Fruit fly (Drosophila melanogaster) whole organism, prepupa: ENCODE results near the gene Itgbn.

Experiments
- Blimp-1 ChIP-seq: fragments of 200-800 bp; sonication (Bioruptor generic); optimal IDR thresholded peaks from 3 replicates; lab custom pipeline; 2017; ENCODE audit warnings: missing biosample characterization, missing genetic modification characterization, mild to moderate bottlenecking, moderate library complexity, missing genetic modification reagents
- CG10669 ChIP-seq: fragments of 200-800 bp; sonication (Bioruptor generic); optimal IDR thresholded peaks from 3 replicates; lab custom pipeline; 2018; ENCODE audit warnings: missing biosample characterization, mild to moderate bottlenecking, missing genetic modification characterization, moderate library complexity
- CG11762 ChIP-seq: fragments of 200-800 bp; sonication (Bioruptor generic); optimal IDR thresholded peaks from 3 replicates; lab custom pipeline; 2016; ENCODE audit warnings: missing biosample characterization, missing genetic modification characterization; ENCODE audit not compliant: insufficient read depth
- CG11902 ChIP-seq: fragments of 200-800 bp; sonication (Bioruptor generic); optimal IDR thresholded peaks from 3 replicates; lab custom pipeline; 2016; ENCODE audit warnings: missing biosample characterization, missing genetic modification characterization
- CG15336 ChIP-seq: fragments of 200-800 bp; sonication (Bioruptor generic); IDR thresholded peaks from 2 replicates; pipeline ENCODE4 v1.3.6; 2022; ENCODE audit warnings: missing biosample characterization, missing genetic modification characterization
- CG1621 ChIP-seq: fragments of 200-800 bp; sonication (Bioruptor generic); optimal IDR thresholded peaks from 3 replicates; lab custom pipeline; 2018; ENCODE audit warnings: missing biosample characterization, mild to moderate bottlenecking, missing genetic modification characterization
- CG16779 ChIP-seq: fragments of 200-800 bp; sonication (Bioruptor generic); optimal IDR thresholded peaks from 3 replicates; lab custom pipeline; 2017; ENCODE audit warnings: missing biosample characterization, mild to moderate bottlenecking, missing genetic modification characterization
- CG3032 ChIP-seq: fragments of 200-800 bp; optimal IDR thresholded peaks from 2 replicates; lab custom pipeline; 2019; ENCODE audit warnings: missing biosample characterization, mild to moderate bottlenecking, missing genetic modification characterization, moderate library complexity
- CG32006 ChIP-seq: fragments of 200-800 bp; sonication (Bioruptor generic); optimal IDR thresholded peaks from 3 replicates; lab custom pipeline; 2017; ENCODE audit warnings: missing biosample characterization, mild to moderate bottlenecking, missing genetic modification characterization
- CG34406 ChIP-seq: fragments of 200-800 bp; sonication (Bioruptor generic); optimal IDR thresholded peaks from 3 replicates; lab custom pipeline; 2016; ENCODE audit warnings: missing biosample characterization, missing genetic modification characterization
- CG3919 ChIP-seq: fragments of 200-800 bp; sonication (Bioruptor generic); optimal IDR thresholded peaks from 3 replicates; lab custom pipeline; 2016; ENCODE audit warnings: missing biosample characterization, missing genetic modification characterization
- CG4318 ChIP-seq: fragments of 200-800 bp; sonication (Bioruptor generic); optimal IDR thresholded peaks from 3 replicates; lab custom pipeline; 2017; ENCODE audit warnings: missing biosample characterization, mild to moderate bottlenecking, missing genetic modification characterization
- CG6163 ChIP-seq: fragments of 200-800 bp; sonication (Bioruptor generic); IDR thresholded peaks from 3 replicates; pipeline ENCODE4 v1.3.6; 2022; ENCODE audit warnings: missing biosample characterization, missing genetic modification characterization
- CG6808 ChIP-seq: fragments of 200-800 bp; sonication (Bioruptor generic); optimal IDR thresholded peaks from 3 replicates; lab custom pipeline; 2017; ENCODE audit warnings: missing biosample characterization, missing genetic modification characterization, mild to moderate bottlenecking, moderate library complexity, missing genetic modification reagents
- CG6854 ChIP-seq: fragments of 200-800 bp; sonication (Bioruptor generic); optimal IDR thresholded peaks from 2 replicates; lab custom pipeline; 2017; ENCODE audit warnings: missing biosample characterization, mild to moderate bottlenecking, missing genetic modification characterization
- CG7368 ChIP-seq: fragments of 200-800 bp; sonication (Bioruptor generic); optimal IDR thresholded peaks from 3 replicates; lab custom pipeline; 2016; ENCODE audit warnings: missing biosample characterization, missing genetic modification characterization
- CG8319 ChIP-seq: fragments of 200-800 bp; sonication (Bioruptor generic); optimal IDR thresholded peaks from 3 replicates; lab custom pipeline; 2016; ENCODE audit warnings: missing biosample characterization, missing genetic modification characterization
- CG8632 ChIP-seq: fragments of 200-800 bp; sonication (Bioruptor generic); optimal IDR thresholded peaks from 3 replicates; lab custom pipeline; 2016; ENCODE audit warnings: missing biosample characterization, missing genetic modification characterization
- CG9139 ChIP-seq: fragments of 200-800 bp; sonication (Bioruptor generic); optimal IDR thresholded peaks from 3 replicates; lab custom pipeline; 2017; ENCODE audit warnings: missing biosample characterization, mild to moderate bottlenecking, missing genetic modification characterization
- Eip75B ChIP-seq: fragments of 200-800 bp; sonication (Bioruptor generic); optimal IDR thresholded peaks from 3 replicates; lab custom pipeline; 2016; ENCODE audit warnings: missing biosample characterization, missing genetic modification characterization
- Eip78C ChIP-seq: fragments of 200-800 bp; sonication (Bioruptor generic); peaks from one replicate; lab custom pipeline; 2016; ENCODE audit warnings: missing biosample characterization, missing genetic modification characterization
- Eip93F ChIP-seq: fragments of 200-800 bp; sonication (Bioruptor generic); optimal IDR thresholded peaks from 2 replicates; lab custom pipeline; 2016; ENCODE audit warnings: missing biosample characterization, mild to moderate bottlenecking, missing genetic modification characterization
- Ets21C ChIP-seq: fragments of 200-800 bp; sonication (Bioruptor generic); optimal IDR thresholded peaks from 3 replicates; lab custom pipeline; 2016; ENCODE audit warnings: missing biosample characterization, missing genetic modification characterization
- Ets96B ChIP-seq: fragments of 200-800 bp; optimal IDR thresholded peaks from 2 replicates; lab custom pipeline; 2019; ENCODE audit warnings: missing biosample characterization, mild to moderate bottlenecking, missing genetic modification characterization, moderate library complexity
- Gug ChIP-seq: fragments of 200-800 bp; sonication (Bioruptor generic); IDR thresholded peaks from 2 replicates; pipeline ENCODE4 v1.3.6; 2022; ENCODE audit warnings: missing biosample characterization, missing genetic modification characterization
- Hr38 ChIP-seq: sonication (Bioruptor generic); optimal IDR thresholded peaks from 2 replicates; lab custom pipeline; 2016; ENCODE audit warnings: missing biosample characterization, missing genetic modification characterization
- Hr39 ChIP-seq: fragments of 200-800 bp; sonication (Bioruptor generic); optimal IDR thresholded peaks from 2 replicates; lab custom pipeline; 2016; ENCODE audit warnings: missing biosample characterization, missing genetic modification characterization
- Hr4 ChIP-seq: fragments of 200-800 bp; sonication (Bioruptor generic); optimal IDR thresholded peaks from 3 replicates; lab custom pipeline; 2016; ENCODE audit warnings: missing biosample characterization, missing genetic modification characterization
- Met ChIP-seq: fragments of 200-800 bp; sonication (Bioruptor generic); optimal IDR thresholded peaks from 3 replicates; lab custom pipeline; 2016; ENCODE audit warnings: missing biosample characterization, missing genetic modification characterization
- OdsH ChIP-seq: fragments of 200-800 bp; sonication (Bioruptor generic); optimal IDR thresholded peaks from 3 replicates; lab custom pipeline; 2016; ENCODE audit warnings: missing biosample characterization, missing genetic modification characterization
- Smox ChIP-seq: fragments of 200-800 bp; sonication (Bioruptor generic); optimal IDR thresholded peaks from 3 replicates; lab custom pipeline; 2016; ENCODE audit warnings: missing biosample characterization, missing genetic modification characterization
- Sox102F ChIP-seq: fragments of 200-800 bp; sonication (Bioruptor generic); optimal IDR thresholded peaks from 2 replicates; lab custom pipeline; 2016; ENCODE audit warnings: missing biosample characterization, mild to moderate bottlenecking, missing genetic modification characterization
- Sox15 ChIP-seq: fragments of 200-800 bp; sonication (Bioruptor generic); optimal IDR thresholded peaks from 3 replicates; lab custom pipeline; 2016; ENCODE audit warnings: missing biosample characterization, missing genetic modification characterization
- achi ChIP-seq: fragments of 200-800 bp; sonication (Bioruptor generic); optimal IDR thresholded peaks from 3 replicates; lab custom pipeline; 2016; ENCODE audit warnings: missing biosample characterization, missing genetic modification characterization
- cyc ChIP-seq: fragments of 200-800 bp; sonication (Bioruptor generic); optimal IDR thresholded peaks from 3 replicates; lab custom pipeline; 2016; ENCODE audit warnings: missing biosample characterization, missing genetic modification characterization
- dac ChIP-seq: fragments of 200-800 bp; sonication (Bioruptor generic); optimal IDR thresholded peaks from 2 replicates; lab custom pipeline; 2017; ENCODE audit warnings: missing biosample characterization, mild to moderate bottlenecking, missing genetic modification characterization
- dsx ChIP-seq: fragments of 200-800 bp; optimal IDR thresholded peaks from 3 replicates; lab custom pipeline; 2019; ENCODE audit warnings: missing biosample characterization, mild to moderate bottlenecking, missing genetic modification characterization, moderate library complexity; ENCODE audit not compliant: poor library complexity, severe bottlenecking
- eg ChIP-seq: fragments of 200-800 bp; sonication (Bioruptor generic); IDR thresholded peaks from 3 replicates; pipeline ENCODE4 v1.3.6; 2022; ENCODE audit warnings: missing biosample characterization, missing genetic modification characterization
- esn ChIP-seq: fragments of 200-800 bp; sonication (Bioruptor generic); optimal IDR thresholded peaks from 2 replicates; lab custom pipeline; 2016; ENCODE audit warnings: missing biosample characterization, mild to moderate bottlenecking, missing genetic modification characterization, moderate library complexity
- fd59A ChIP-seq: fragments of 200-800 bp; sonication (Bioruptor generic); optimal IDR thresholded peaks from 2 replicates; lab custom pipeline; 2017; ENCODE audit warnings: missing biosample characterization, mild to moderate bottlenecking, missing genetic modification characterization, missing genetic modification reagents
- fd85E ChIP-seq: fragments of 200-800 bp; sonication (Bioruptor generic); optimal IDR thresholded peaks from 3 replicates; lab custom pipeline; 2016; ENCODE audit warnings: missing biosample characterization, missing genetic modification characterization
- fkh ChIP-seq: fragments of 200-800 bp; sonication (Bioruptor generic); optimal IDR thresholded peaks from 3 replicates; lab custom pipeline; 2017; ENCODE audit warnings: missing biosample characterization, mild to moderate bottlenecking, missing genetic modification characterization, moderate library complexity
- lz ChIP-seq: fragments of 200-800 bp; sonication (Bioruptor generic); optimal IDR thresholded peaks from 3 replicates; lab custom pipeline; 2016; ENCODE audit warnings: missing biosample characterization, missing genetic modification characterization
- spab ChIP-seq: fragments of 200-800 bp; sonication (Bioruptor generic); optimal IDR thresholded peaks from 2 replicates; lab custom pipeline; 2017; ENCODE audit warnings: missing biosample characterization, mild to moderate bottlenecking, missing genetic modification characterization, missing genetic modification reagents
- ss ChIP-seq, 2 experiments: fragments of 200-800 bp; sonication (Bioruptor generic); optimal IDR thresholded peaks; 2 replicates in 1 of 2; 3 replicates in 1 of 2; lab custom pipeline; 2017 to 2018; ENCODE audit warnings: mild to moderate bottlenecking in 2 of 2, missing biosample characterization in 2 of 2, missing genetic modification characterization in 2 of 2, moderate library complexity in 1 of 2
- svp ChIP-seq: fragments of 200-800 bp; sonication (Bioruptor generic); peaks from one replicate; lab custom pipeline; 2016; ENCODE audit warnings: missing biosample characterization, missing genetic modification characterization
- topi ChIP-seq: fragments of 200-800 bp; sonication (Bioruptor generic); optimal IDR thresholded peaks from 3 replicates; lab custom pipeline; 2016; ENCODE audit warnings: missing biosample characterization, missing genetic modification characterization
- vri ChIP-seq: fragments of 200-800 bp; sonication (Bioruptor generic); optimal IDR thresholded peaks from 3 replicates; lab custom pipeline; 2016; ENCODE audit warnings: missing biosample characterization, mild to moderate bottlenecking, missing genetic modification characterization

Gene Itgbn

dm6 chr2L:21052783-21053463 is at the start of gene Itgbn:
Gene Itgbn (plus strand): TSS chr2L:21053033.
- peak; percentile 63 for TF ChIP-seq vri
- TF ChIP-seq fkh (GFP tag; lab: Kevin White, UChicago), result peak; percentile 24
- TF ChIP-seq Ets21C (GFP tag; lab: Kevin White, UChicago), result no peak
- no peak for TF ChIP-seq CG6163 (GFP tag; lab: Robert Waterston, UW)
- no peak for TF ChIP-seq topi (GFP tag; lab: Kevin White, UChicago)
- TF ChIP-seq Eip93F (GFP tag; lab: Kevin White, UChicago), result no peak
- TF ChIP-seq eg (GFP tag; lab: Robert Waterston, UW), result no peak
- TF ChIP-seq fd59A (GFP tag; lab: Kevin White, UChicago), result no peak

dm6 chr2L:21004799-21005198 is 48.0 kb upstream of the Itgbn start:
- TF ChIP-seq Ets96B (tag; lab: Kevin White, UChicago), result peak; percentile 37
- TF ChIP-seq CG4318, result no peak
- no peak for TF ChIP-seq Blimp-1 (GFP tag; lab: Kevin White, UChicago)
- no peak for TF ChIP-seq Sox15 (GFP tag; lab: Kevin White, UChicago)
- TF ChIP-seq vri, result no peak
- TF ChIP-seq Gug, result no peak
- no peak for TF ChIP-seq Met
- peak; percentile 31 for TF ChIP-seq CG32006 (GFP tag; lab: Kevin White, UChicago)
- TF ChIP-seq Hr38 (GFP tag; lab: Kevin White, UChicago), result no peak
- TF ChIP-seq CG16779 (tag; lab: Kevin White, UChicago), result no peak
- TF ChIP-seq fd59A (GFP tag; lab: Kevin White, UChicago), result no peak
- TF ChIP-seq fkh (GFP tag; lab: Kevin White, UChicago), result no peak
- no peak for TF ChIP-seq CG15336 (GFP tag; lab: Robert Waterston, UW)
- TF ChIP-seq spab, result no peak
- no peak for TF ChIP-seq Sox102F
- TF ChIP-seq CG6854 (GFP tag; lab: Kevin White, UChicago), result no peak
- peak; percentile 32 for TF ChIP-seq Hr4 (GFP tag; lab: Kevin White, UChicago)
- TF ChIP-seq Hr39 (GFP tag; lab: Kevin White, UChicago), result no peak
- TF ChIP-seq CG3032 (tag; lab: Kevin White, UChicago), result no peak
- no peak for TF ChIP-seq CG9139 (GFP tag; lab: Kevin White, UChicago)
- TF ChIP-seq esn, result no peak
- no peak for TF ChIP-seq CG1621 (tag; lab: Kevin White, UChicago)
- TF ChIP-seq OdsH, result no peak
- no peak for TF ChIP-seq CG8319 (GFP tag; lab: Kevin White, UChicago)
- TF ChIP-seq lz (GFP tag; lab: Kevin White, UChicago), result no peak
- peak; percentile 64 for TF ChIP-seq Eip78C (GFP tag; lab: Kevin White, UChicago)
- TF ChIP-seq CG11762 (GFP tag; lab: Kevin White, UChicago), result no peak
- TF ChIP-seq ss (GFP tag; optimal IDR thresholded peaks at IDR 0.05; lab: Kevin White, UChicago), result no peak
- no peak for TF ChIP-seq CG6808 (GFP tag; lab: Kevin White, UChicago)
- TF ChIP-seq CG11902 (GFP tag; lab: Kevin White, UChicago), result no peak
- TF ChIP-seq svp, result no peak
- TF ChIP-seq Eip93F (GFP tag; lab: Kevin White, UChicago), result no peak
- TF ChIP-seq fd85E (GFP tag; lab: Kevin White, UChicago), result no peak
- TF ChIP-seq Eip75B (GFP tag; lab: Kevin White, UChicago), result no peak
- peak; percentile 21 for TF ChIP-seq CG10669 (GFP tag; lab: Kevin White, UChicago)
- no peak for TF ChIP-seq topi (GFP tag; lab: Kevin White, UChicago)
- peak; percentile 44 for TF ChIP-seq dsx (GFP tag; lab: Kevin White, UChicago)
- peak; percentile 15 for TF ChIP-seq CG3919 (GFP tag; lab: Kevin White, UChicago)
- no peak for TF ChIP-seq CG7368 (GFP tag; lab: Kevin White, UChicago)
- no peak for TF ChIP-seq Ets21C (GFP tag; lab: Kevin White, UChicago)
- TF ChIP-seq dac (GFP tag; lab: Kevin White, UChicago), result no peak
- TF ChIP-seq cyc (GFP tag; lab: Kevin White, UChicago), result no peak
- TF ChIP-seq achi (GFP tag; lab: Kevin White, UChicago), result peak; percentile 36
- no peak for TF ChIP-seq Smox
- no peak for TF ChIP-seq CG8632 (GFP tag; lab: Kevin White, UChicago)
- peak; percentile 34; the same call in 1 of the 3 replicates for TF ChIP-seq eg (GFP tag; lab: Robert Waterston, UW)
- TF ChIP-seq CG34406 (GFP tag; lab: Kevin White, UChicago), result no peak
